In genomic region chr3L:10389900-10390299, dm6 we compare ENCODE assay signal across 3 fruit fly cellular contexts.
TF ChIP-seq lines count a peak whose summit lies in the region.

No protein-coding gene starts in this region.

- TF ChIP-seq CTCF in whole organism, embryonic (GFP tag; optimal IDR thresholded peaks at IDR 0.05; lab: Kevin White, UChicago) = no peak

TF ChIP-seq in whole organism, embryonic, 481 proteins besides CTCF, POLR2A, EP300 and RAD21:
- peak; percentile 81 for TF ChIP-seq CG4360 (GFP tag; IDR thresholded peaks at IDR 0.05; lab: Robert Waterston, UW)
- peak; percentile 11 for TF ChIP-seq Ets65A (GFP tag; lab: Kevin White, UChicago)
- TF ChIP-seq Drgx (GFP tag; IDR thresholded peaks at IDR 0.05; lab: Robert Waterston, UW) = peak; percentile 40
- no peak for TF ChIP-seq ci (GFP tag; IDR thresholded peaks at IDR 0.05; lab: Robert Waterston, UW)
TF ChIP-seq in whole organism, embryonic: peak in this region for 3.

TF ChIP-seq in whole organism, prepupa, 60 proteins besides CTCF, POLR2A, EP300 and RAD21:
- TF ChIP-seq CG16779 (tag; optimal IDR thresholded peaks at IDR 0.05; lab: Kevin White, UChicago) (no peak), CG10631 (GFP tag; optimal IDR thresholded peaks at IDR 0.05; lab: Kevin White, UChicago) (no peak), dac (GFP tag; optimal IDR thresholded peaks at IDR 0.05; lab: Kevin White, UChicago) (no peak), svp (GFP tag; lab: Kevin White, UChicago) (no peak), esn (GFP tag; optimal IDR thresholded peaks at IDR 0.05; lab: Kevin White, UChicago) (no peak), dsx (GFP tag; optimal IDR thresholded peaks at IDR 0.05; lab: Kevin White, UChicago; ENCODE audit: poor library complexity, severe bottlenecking) (peak; percentile 16), CG6163 (GFP tag; IDR thresholded peaks at IDR 0.05; lab: Robert Waterston, UW) (0 out of 3 replicates have a peak, but pooled peaks have one; percentile 53), CG15336 (GFP tag; IDR thresholded peaks at IDR 0.05; lab: Robert Waterston, UW) (peak; percentile 39; the same call in 1 of the 2 replicates), CG3919 (GFP tag; optimal IDR thresholded peaks at IDR 0.05; lab: Kevin White, UChicago) (peak; percentile 50), Eip78C (GFP tag; lab: Kevin White, UChicago) (peak; percentile 35), pdm3 (GFP tag; optimal IDR thresholded peaks at IDR 0.05; lab: Kevin White, UChicago) (no peak), CG8119 (GFP tag; IDR thresholded peaks at IDR 0.05; lab: Robert Waterston, UW) (no peak), Met (GFP tag; optimal IDR thresholded peaks at IDR 0.05; lab: Kevin White, UChicago) (no peak), Hr39 (GFP tag; optimal IDR thresholded peaks at IDR 0.05; lab: Kevin White, UChicago) (no peak), eg (GFP tag; IDR thresholded peaks at IDR 0.05; lab: Robert Waterston, UW) (peak; percentile 55)
TF ChIP-seq in whole organism, prepupa: peak in this region for 6.

TF ChIP-seq in whole organism, pupa, 21 proteins besides CTCF, POLR2A, EP300 and RAD21:
- TF ChIP-seq D1 (tag; optimal IDR thresholded peaks at IDR 0.05; lab: Kevin White, UChicago) = no peak
- no peak for TF ChIP-seq rn (GFP tag; IDR thresholded peaks at IDR 0.05; lab: Robert Waterston, UW)
- no peak for TF ChIP-seq CG34367 (tag; optimal IDR thresholded peaks at IDR 0.05; lab: Kevin White, UChicago)
- no peak for TF ChIP-seq CG9948 (tag; optimal IDR thresholded peaks at IDR 0.05; lab: Kevin White, UChicago)
- no peak for TF ChIP-seq CG15710 (tag; optimal IDR thresholded peaks at IDR 0.05; lab: Kevin White, UChicago)
- TF ChIP-seq gl (tag; optimal IDR thresholded peaks at IDR 0.05; lab: Kevin White, UChicago) = no peak
- TF ChIP-seq Pif1A (GFP tag; optimal IDR thresholded peaks at IDR 0.05; lab: Kevin White, UChicago) = no peak
- TF ChIP-seq EcR (GFP tag; optimal IDR thresholded peaks at IDR 0.05; lab: Kevin White, UChicago) = peak; percentile 33
- TF ChIP-seq Snoo (tag; optimal IDR thresholded peaks at IDR 0.05; lab: Kevin White, UChicago) = no peak
- no peak for TF ChIP-seq CG8301 (tag; optimal IDR thresholded peaks at IDR 0.05; lab: Kevin White, UChicago)
- TF ChIP-seq CG32121 (GFP tag; IDR thresholded peaks at IDR 0.05; lab: Robert Waterston, UW) = no peak
- peak; percentile 45; the same call in 1 of the 3 replicates for TF ChIP-seq fd96Ca (GFP tag; IDR thresholded peaks at IDR 0.05; lab: Robert Waterston, UW)
- TF ChIP-seq Pif1B (GFP tag; optimal IDR thresholded peaks at IDR 0.05; lab: Kevin White, UChicago) = no peak
- TF ChIP-seq CG8159 (tag; optimal IDR thresholded peaks at IDR 0.05; lab: Kevin White, UChicago) = no peak
- no peak for TF ChIP-seq CG14655 (GFP tag; optimal IDR thresholded peaks at IDR 0.05; lab: Kevin White, UChicago)
- no peak for TF ChIP-seq CG17806 (tag; optimal IDR thresholded peaks at IDR 0.05; lab: Kevin White, UChicago)
- peak; percentile 54 for TF ChIP-seq CG13204 (GFP tag; optimal IDR thresholded peaks at IDR 0.05; lab: Kevin White, UChicago)
- peak; percentile 48; the same call in 1 of the 2 replicates for TF ChIP-seq Ets98B (GFP tag; IDR thresholded peaks at IDR 0.05; lab: Robert Waterston, UW)
- TF ChIP-seq CG10348 (GFP tag; IDR thresholded peaks at IDR 0.05; lab: Robert Waterston, UW) = no peak
- 0 out of 3 replicates have a peak, but pooled peaks have one; percentile 50 for TF ChIP-seq CG4496 (GFP tag; IDR thresholded peaks at IDR 0.05; lab: Robert Waterston, UW)
- peak; percentile 30; the same call in 1 of the 2 replicates for TF ChIP-seq CG12605 (GFP tag; IDR thresholded peaks at IDR 0.05; lab: Robert Waterston, UW)
